Fruit fly (Drosophila melanogaster): Measurements from ENCODE around the gene CG17687.

DNA sequence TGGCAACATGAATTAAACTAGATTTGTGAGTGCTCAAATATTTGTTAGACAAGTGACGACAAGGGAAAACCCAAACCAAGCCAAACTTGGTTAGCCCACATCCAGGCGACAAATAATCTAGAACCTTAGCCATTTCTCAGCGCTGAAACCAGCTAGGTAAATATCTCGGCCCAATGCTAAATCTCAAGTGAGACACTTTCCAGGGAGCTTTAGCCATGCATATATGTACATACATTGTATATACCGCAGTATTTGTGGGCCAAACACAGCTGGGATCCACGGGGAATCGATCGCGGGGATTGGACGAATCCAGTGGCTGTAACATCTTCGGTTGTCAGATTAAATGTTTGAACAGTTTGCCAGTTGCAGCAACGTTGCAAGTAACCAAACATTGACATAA, 48.8 kb downstream of the CG17687 start:
- TF ChIP-seq CG10631 (GFP tag; optimal IDR thresholded peaks at IDR 0.05) (no peak), CG1621 (tag; optimal IDR thresholded peaks at IDR 0.05) (no peak), pdm3 (GFP tag; optimal IDR thresholded peaks at IDR 0.05) (no peak), OdsH (GFP tag; optimal IDR thresholded peaks at IDR 0.05) (no peak), Sox102F (GFP tag; optimal IDR thresholded peaks at IDR 0.05) (no peak), CG4318 (GFP tag; optimal IDR thresholded peaks at IDR 0.05) (no peak), CG11762 (GFP tag; optimal IDR thresholded peaks at IDR 0.05; ENCODE audit: insufficient read depth) (no peak), Lpt (GFP tag; optimal IDR thresholded peaks at IDR 0.05) (no peak), Hr39 (GFP tag; optimal IDR thresholded peaks at IDR 0.05) (no peak)
